Worm (Caenorhabditis elegans): ENCODE measurements around the gene trx-5.

DNA sequence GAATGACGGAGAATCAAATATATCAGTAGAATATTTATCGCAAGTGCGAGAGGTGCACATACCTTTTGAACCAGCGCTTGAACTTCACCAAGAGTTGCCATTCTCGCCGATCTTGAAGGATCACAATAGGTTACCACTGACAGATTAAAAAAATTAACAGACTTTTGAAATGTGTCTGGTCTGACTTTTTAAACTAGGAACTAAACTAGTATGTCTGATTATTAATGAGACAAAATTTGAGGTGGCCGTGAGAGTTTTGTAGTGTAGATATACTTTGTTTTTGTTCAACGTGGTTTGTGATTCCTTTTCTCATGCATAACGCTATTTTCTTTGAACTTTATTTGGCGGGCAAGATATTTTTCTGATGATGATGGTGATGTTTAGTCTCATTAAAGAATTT lies 12.4 kb downstream of the trx-5 start, which contains the start of gene str-240:
- TF ChIP-seq rcor-1 (GFP tag; IDR thresholded peaks at IDR 0.05) (no peak), dox-1 (GFP tag; IDR thresholded peaks at IDR 0.05) (no peak), zim-3 (tag; optimal IDR thresholded peaks at IDR 0.05) (no peak)
